Worm (Caenorhabditis elegans): ENCODE results near the gene F45E1.4.
A peak's percentile ranks its signal among the peaks of the same experiment; 100 is the strongest.

- TF ChIP-seq alr-1 (tag; optimal IDR thresholded peaks at IDR 0.05) (no peak), ztf-11 (tag; optimal IDR thresholded peaks at IDR 0.05) (no peak), sma-3 (GFP tag; optimal IDR thresholded peaks at IDR 0.05) (peak; percentile 76)
Measured at ce11 chrX:8029080-8029479, 43.3 kb downstream of the F45E1.4 start, which contains the start of gene C34D10.1.
